Worm (Caenorhabditis elegans) whole organism, L2 larva: ENCODE results near the gene F10D7.4.

ENCODE experiments used
- C34F6.9 ChIP-seq: fragments of 150-350 bp; optimal IDR thresholded peaks from 2 replicates; lab custom pipeline; 2014; ENCODE audit warnings: missing biosample characterization, missing genetic modification characterization
- R02D3.7 ChIP-seq: fragments of 150-350 bp; optimal IDR thresholded peaks from 2 replicates; lab custom pipeline; 2014; ENCODE audit warnings: missing biosample characterization, missing genetic modification characterization
- ZK546.5 ChIP-seq: sonication (generic microtip); optimal IDR thresholded peaks from 2 replicates; lab custom pipeline; 2017; ENCODE audit warnings: missing biosample characterization, missing genetic modification characterization
- ama-1 ChIP-seq: fragments of 150-350 bp; optimal IDR thresholded peaks from 2 replicates; lab custom pipeline; 2018; ENCODE audit warnings: inconsistent platforms
- blmp-1 ChIP-seq: sonication (generic microtip); optimal IDR thresholded peaks from 2 replicates; lab custom pipeline; 2017; ENCODE audit warnings: missing genetic modification characterization, mild to moderate bottlenecking, missing compliant biosample characterization, antibody characterized with exemption, moderate library complexity; ENCODE audit not compliant: insufficient read depth
- ceh-16 ChIP-seq: fragments of 150-350 bp; optimal IDR thresholded peaks from 2 replicates; lab custom pipeline; 2014; ENCODE audit warnings: missing biosample characterization, missing genetic modification characterization
- ceh-82 ChIP-seq: fragments of 150-350 bp; optimal IDR thresholded peaks from 2 replicates; lab custom pipeline; 2014; ENCODE audit warnings: missing biosample characterization, missing genetic modification characterization
- crh-2 ChIP-seq: sonication (generic microtip); optimal IDR thresholded peaks from 2 replicates; lab custom pipeline; 2017; ENCODE audit warnings: missing biosample characterization, missing genetic modification characterization
- dmd-4 ChIP-seq: sonication (generic microtip); optimal IDR thresholded peaks from 2 replicates; lab custom pipeline; 2017; ENCODE audit warnings: missing biosample characterization, missing genetic modification characterization
- egl-27 ChIP-seq: sonication (generic microtip); optimal IDR thresholded peaks from 3 replicates; lab custom pipeline; 2017; ENCODE audit warnings: missing biosample characterization, missing genetic modification reagents, missing genetic modification characterization
- elt-1 ChIP-seq: fragments of 150-350 bp; optimal IDR thresholded peaks from 2 replicates; lab custom pipeline; 2014; ENCODE audit warnings: missing biosample characterization, missing genetic modification characterization
- elt-3 ChIP-seq: sonication (generic microtip); optimal IDR thresholded peaks from 2 replicates; lab custom pipeline; 2017; ENCODE audit warnings: missing biosample characterization, missing genetic modification characterization
- gmeb-1 ChIP-seq: fragments of 150-350 bp; optimal IDR thresholded peaks from 2 replicates; lab custom pipeline; 2014; ENCODE audit warnings: missing biosample characterization, missing genetic modification characterization
- lsy-2 ChIP-seq, 2 experiments: fragments of 150-350 bp in 1 of 2; sonication (generic microtip) in 1 of 2; optimal IDR thresholded peaks; 2 replicates each; lab custom pipeline; 2014 to 2017; ENCODE audit warnings: missing biosample characterization in 2 of 2, missing genetic modification characterization in 2 of 2
- mbf-1 ChIP-seq: sonication (generic microtip); optimal IDR thresholded peaks from 2 replicates; lab custom pipeline; 2017; ENCODE audit warnings: missing biosample characterization, missing genetic modification characterization
- mdl-1 ChIP-seq, 2 experiments: fragments of 150-350 bp in 1 of 2; sonication (generic microtip) in 1 of 2; optimal IDR thresholded peaks; 2 replicates each; lab custom pipeline; 2017; ENCODE audit warnings: missing biosample characterization in 2 of 2, missing genetic modification characterization in 2 of 2
- nhr-10 ChIP-seq: sonication (generic microtip); optimal IDR thresholded peaks from 2 replicates; lab custom pipeline; 2017; ENCODE audit warnings: missing biosample characterization, missing genetic modification characterization
- nhr-11 ChIP-seq: fragments of 150-350 bp; optimal IDR thresholded peaks from 2 replicates; lab custom pipeline; 2014; ENCODE audit warnings: missing biosample characterization, missing genetic modification characterization
- nhr-12 ChIP-seq: fragments of 150-350 bp; optimal IDR thresholded peaks from 2 replicates; lab custom pipeline; 2014; ENCODE audit warnings: missing biosample characterization, missing genetic modification characterization
- nhr-129 ChIP-seq: fragments of 150-350 bp; optimal IDR thresholded peaks from 2 replicates; lab custom pipeline; 2014; ENCODE audit warnings: missing biosample characterization, missing genetic modification characterization
- nhr-21 ChIP-seq: fragments of 150-350 bp; optimal IDR thresholded peaks from 2 replicates; lab custom pipeline; 2014; ENCODE audit warnings: missing biosample characterization, missing genetic modification characterization
- nhr-237 ChIP-seq: fragments of 150-350 bp; optimal IDR thresholded peaks from 2 replicates; lab custom pipeline; 2014; ENCODE audit warnings: missing biosample characterization, missing genetic modification characterization
- nhr-25 ChIP-seq: fragments of 150-350 bp; sonication (generic microtip); optimal IDR thresholded peaks from 3 replicates; lab custom pipeline; 2014; ENCODE audit warnings: missing biosample characterization, missing genetic modification characterization
- nhr-77 ChIP-seq: fragments of 150-350 bp; optimal IDR thresholded peaks from 2 replicates; lab custom pipeline; 2014; ENCODE audit warnings: missing biosample characterization, missing genetic modification characterization
- peb-1 ChIP-seq: fragments of 150-350 bp; optimal IDR thresholded peaks from 2 replicates; lab custom pipeline; 2014; ENCODE audit warnings: missing biosample characterization, missing genetic modification characterization
- sem-4 ChIP-seq: fragments of 150-350 bp; optimal IDR thresholded peaks from 2 replicates; lab custom pipeline; 2014; ENCODE audit warnings: missing biosample characterization, missing genetic modification reagents, missing genetic modification characterization
- sma-9 ChIP-seq, 2 experiments: fragments of 150-350 bp in 1 of 2; sonication (generic microtip) in 1 of 2; optimal IDR thresholded peaks; 2 replicates each; lab custom pipeline; 2014 to 2016; ENCODE audit warnings: missing genetic modification characterization in 2 of 2, mild to moderate bottlenecking in 1 of 2, missing biosample characterization in 1 of 2, missing compliant biosample characterization in 1 of 2, missing genetic modification reagents in 1 of 2, moderate library complexity in 1 of 2
- snpc-4 ChIP-seq: fragments of 150-350 bp; optimal IDR thresholded peaks from 2 replicates; lab custom pipeline; 2014; ENCODE audit warnings: missing biosample characterization, missing genetic modification characterization
- zag-1 ChIP-seq: fragments of 150-350 bp; optimal IDR thresholded peaks from 2 replicates; lab custom pipeline; 2014; ENCODE audit warnings: missing biosample characterization, missing genetic modification characterization
- ztf-11 ChIP-seq: sonication (generic microtip); optimal IDR thresholded peaks from 2 replicates; lab custom pipeline; 2017; ENCODE audit warnings: missing biosample characterization, missing genetic modification characterization

F10D7.4 gene

DNA sequence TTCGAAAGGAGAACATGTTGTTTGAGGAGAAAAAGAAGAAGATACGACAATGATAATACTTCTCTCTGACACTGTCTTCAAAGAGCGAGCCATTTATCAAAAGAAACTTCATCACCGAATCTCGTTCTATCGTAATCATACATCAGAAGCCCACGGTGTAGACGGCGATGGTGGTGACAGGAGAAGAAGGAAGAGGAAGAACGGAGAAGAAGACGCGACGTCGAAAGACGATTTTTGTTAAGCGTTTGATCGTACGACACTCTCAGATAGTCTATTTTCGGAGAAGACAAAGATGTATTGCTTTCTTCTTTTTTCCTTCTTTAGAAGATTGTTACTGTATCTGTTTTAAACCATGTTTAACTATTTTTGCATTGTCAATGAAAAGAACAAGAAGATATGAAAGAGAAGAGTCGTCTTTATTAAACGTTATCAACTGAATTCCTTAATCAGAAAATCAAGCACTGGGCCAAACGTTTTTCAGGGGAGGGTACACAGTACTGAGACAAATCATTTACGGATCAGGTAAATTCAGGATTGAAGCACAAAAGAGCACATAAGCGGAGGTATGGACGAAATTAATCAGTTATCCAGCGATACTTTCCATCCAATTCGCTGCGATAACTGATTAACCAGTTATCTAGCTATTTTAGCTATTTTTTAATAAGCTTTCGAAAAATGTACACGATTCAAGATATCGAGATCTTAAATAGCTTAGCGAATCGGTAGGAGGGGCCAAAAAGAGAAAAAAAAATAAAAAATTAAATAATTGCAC, 38.1 kb upstream of the F10D7.4 start (continued):
- TF ChIP-seq gmeb-1 (tag; lab: Kevin White, UChicago) (peak; percentile 37), elt-1 (tag; lab: Kevin White, UChicago) (no peak), nhr-129 (peak; percentile 39), C34F6.9 (tag; lab: Kevin White, UChicago) (no peak), dmd-4 (tag; lab: Kevin White, UChicago) (no peak), ama-1 (lab: Kevin White, UChicago) (peak; percentile 97), R02D3.7 (no peak)

DNA sequence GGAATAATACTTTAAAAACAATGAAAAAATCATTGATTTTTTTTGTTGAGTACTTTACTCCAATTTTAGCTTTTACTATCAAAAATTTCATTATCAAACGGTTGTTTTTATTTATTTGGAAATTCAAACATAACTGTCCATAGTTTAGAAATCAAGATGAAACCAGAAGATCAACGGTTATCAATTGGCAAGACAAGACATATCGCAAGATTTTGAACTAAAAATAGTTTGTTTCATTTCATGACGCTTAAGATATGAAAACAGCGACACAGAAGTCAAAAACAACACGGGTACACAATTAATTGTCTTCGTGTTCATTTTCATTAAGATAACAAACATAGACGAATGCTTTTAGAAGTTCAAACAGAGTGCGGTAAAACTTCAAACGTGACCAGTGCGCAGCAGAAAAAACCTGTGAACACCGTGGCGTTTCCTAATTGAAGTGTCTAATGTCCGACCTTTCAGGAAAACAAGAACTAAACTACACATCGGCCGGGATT, 35.7 kb upstream of the F10D7.4 start:
- TF ChIP-seq crh-2 (tag; lab: Kevin White, UChicago), result no peak
- no peak for TF ChIP-seq elt-3 (tag; lab: Kevin White, UChicago)
- TF ChIP-seq peb-1 (tag; lab: Kevin White, UChicago), result no peak
- TF ChIP-seq mdl-1 (tag; optimal IDR thresholded peaks at IDR 0.05; lab: Kevin White, UChicago), result no peak
- TF ChIP-seq snpc-4 (tag; lab: Kevin White, UChicago), result no peak
- TF ChIP-seq nhr-21 (tag; lab: Kevin White, UChicago), result peak; percentile 56
- TF ChIP-seq egl-27 (tag; lab: Kevin White, UChicago), result no peak
- TF ChIP-seq ceh-16 (tag; lab: Kevin White, UChicago), result no peak
- no peak for TF ChIP-seq zag-1 (tag; lab: Kevin White, UChicago)
- no peak for TF ChIP-seq ama-1 (lab: Kevin White, UChicago)
- no peak for TF ChIP-seq nhr-11 (tag; lab: Kevin White, UChicago)
- TF ChIP-seq gmeb-1 (tag; lab: Kevin White, UChicago), result no peak
- TF ChIP-seq sma-9 (GFP tag; optimal IDR thresholded peaks at IDR 0.05; lab: Kevin White, UChicago), result peak; percentile 64
- no peak for TF ChIP-seq sma-9 (tag; optimal IDR thresholded peaks at IDR 0.05; lab: Kevin White, UChicago)
- TF ChIP-seq nhr-25 (tag; lab: Kevin White, UChicago), result no peak

DNA sequence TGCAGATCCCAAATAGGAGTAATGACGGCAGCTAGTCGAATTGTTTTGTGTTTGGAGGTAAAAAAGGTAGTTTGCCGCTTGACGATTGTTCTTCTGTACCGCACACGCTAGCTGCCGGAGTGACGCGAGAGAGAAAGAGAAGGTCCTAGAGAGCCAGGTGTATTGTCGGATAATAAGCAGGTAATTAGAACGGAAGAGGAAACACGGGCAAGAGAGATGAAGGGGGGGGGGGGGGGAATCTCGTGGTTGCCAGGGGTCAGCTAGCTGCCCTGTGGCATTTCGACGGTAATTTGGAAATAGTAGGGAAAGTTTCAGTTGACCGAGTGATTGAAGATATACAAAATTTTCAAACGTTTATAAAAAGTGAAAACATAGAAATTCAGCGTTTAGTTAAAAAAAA, 32.0 kb upstream of the F10D7.4 start, which contains the start of gene crb-1:
TSS of gene crb-1 (minus strand) at position 147 of the 400 bp plus-strand sequence.
- TF ChIP-seq lsy-2 (tag; optimal IDR thresholded peaks at IDR 0.05; lab: Kevin White, UChicago) (no peak), ama-1 (lab: Kevin White, UChicago) (no peak)

DNA sequence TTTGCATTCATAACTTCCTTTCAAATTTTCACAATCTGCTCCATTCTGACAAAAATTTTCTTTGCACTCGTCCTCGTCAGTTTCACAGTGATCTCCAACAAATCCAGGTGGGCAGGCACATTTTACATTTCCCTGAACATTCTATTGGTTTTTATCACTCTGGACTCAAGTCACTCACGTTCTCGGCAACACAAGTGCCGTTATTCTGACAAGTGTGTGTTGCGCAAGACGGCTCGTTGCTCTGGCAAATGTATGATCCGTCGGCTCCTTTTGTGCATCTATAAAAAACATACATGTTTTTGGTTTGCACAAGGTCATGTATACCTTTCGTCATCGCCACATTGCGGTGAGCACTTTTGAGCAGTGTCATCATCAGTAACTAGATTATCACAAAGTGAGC, 30.8 kb upstream of the F10D7.4 start:
- no peak for TF ChIP-seq ZK546.5
- no peak for TF ChIP-seq ceh-16 (tag; lab: Kevin White, UChicago)
- no peak for TF ChIP-seq ceh-82 (tag; lab: Kevin White, UChicago)
- TF ChIP-seq ztf-11 (tag; lab: Kevin White, UChicago), result no peak
- no peak for TF ChIP-seq nhr-237 (tag; lab: Kevin White, UChicago)
- no peak for TF ChIP-seq peb-1 (tag; lab: Kevin White, UChicago)
- TF ChIP-seq nhr-129, result no peak

DNA sequence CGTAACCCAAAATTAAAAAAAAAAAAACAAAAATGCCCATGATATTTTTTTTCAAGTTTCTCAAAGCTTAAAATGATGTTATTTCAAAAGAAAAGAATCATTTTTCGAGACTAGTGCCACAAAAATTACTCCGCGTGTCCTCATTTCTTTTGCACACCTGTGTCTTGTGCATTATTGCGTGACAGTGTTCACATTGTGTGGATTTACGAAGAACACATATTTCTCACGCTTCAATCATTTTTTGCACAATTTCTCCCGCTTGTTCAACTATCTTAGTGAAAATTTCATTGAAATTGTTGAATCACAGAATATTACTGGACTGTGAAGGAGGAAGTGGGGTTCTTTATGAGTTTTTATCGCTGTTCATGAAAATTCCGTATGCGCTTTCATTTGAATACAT, 27.0 kb upstream of the F10D7.4 start:
- peak; percentile 63 for TF ChIP-seq R02D3.7
- no peak for TF ChIP-seq sem-4 (tag; lab: Kevin White, UChicago)
- TF ChIP-seq, all 48 proteins: peak for 1

DNA sequence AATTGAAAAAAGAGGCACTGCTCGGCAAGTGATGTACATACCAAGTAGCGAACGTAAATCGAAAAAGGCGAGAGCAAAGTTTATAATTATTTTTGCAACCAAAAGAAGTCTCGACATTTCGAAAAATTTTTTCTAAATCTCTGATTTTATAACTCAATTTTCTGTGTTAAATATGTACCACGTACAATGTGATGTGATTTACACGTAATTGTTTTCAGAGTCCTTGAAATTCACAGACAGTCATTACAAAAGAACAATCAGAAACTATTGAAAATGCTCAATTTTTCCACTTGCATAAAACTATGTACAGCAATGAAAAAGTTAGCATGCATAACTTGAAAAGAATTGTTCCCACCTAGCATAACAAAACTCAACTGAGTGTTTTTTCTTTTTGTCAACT, 21.2 kb upstream of the F10D7.4 start:
- TF ChIP-seq sma-9 (GFP tag; optimal IDR thresholded peaks at IDR 0.05; lab: Kevin White, UChicago), result no peak
- TF ChIP-seq sma-9 (tag; optimal IDR thresholded peaks at IDR 0.05; lab: Kevin White, UChicago), result no peak
- no peak for TF ChIP-seq nhr-77 (tag; lab: Kevin White, UChicago)
- TF ChIP-seq nhr-237 (tag; lab: Kevin White, UChicago), result no peak
- no peak for TF ChIP-seq nhr-12
- TF ChIP-seq ceh-82 (tag; lab: Kevin White, UChicago), result no peak
- TF ChIP-seq zag-1 (tag; lab: Kevin White, UChicago), result no peak
- TF ChIP-seq ZK546.5, result no peak
- TF ChIP-seq mbf-1 (tag; lab: Kevin White, UChicago), result no peak
- no peak for TF ChIP-seq nhr-25 (tag; lab: Kevin White, UChicago)
- no peak for TF ChIP-seq nhr-10 (tag; lab: Kevin White, UChicago)
- TF ChIP-seq blmp-1 (tag; lab: Kevin White, UChicago), result no peak
